Fruit fly (Drosophila melanogaster) whole organism, embryonic: ENCODE measurements around the gene mthl11.

ENCODE experiments used
- CG10209 ChIP-seq: fragments of 200-800 bp; sonication (Bioruptor generic); optimal IDR thresholded peaks from 3 replicates; lab custom pipeline; 2017; ENCODE audit warnings: missing biosample characterization, mild to moderate bottlenecking, missing genetic modification characterization, missing genetic modification reagents
- CG11093 ChIP-seq: fragments of 200-800 bp; sonication (Bioruptor generic); IDR thresholded peaks from 3 replicates; pipeline ENCODE4 v1.3.6; 2022; ENCODE audit warnings: missing biosample characterization, missing genetic modification characterization
- CG12942 ChIP-seq: fragments of 200-800 bp; sonication (Bioruptor generic); optimal IDR thresholded peaks from 3 replicates; lab custom pipeline; 2016; ENCODE audit warnings: missing biosample characterization, missing genetic modification characterization
- CG14441 ChIP-seq: fragments of 200-800 bp; sonication (Bioruptor generic); IDR thresholded peaks from 2 replicates; pipeline ENCODE4 v1.3.6; 2022; ENCODE audit warnings: missing biosample characterization, missing genetic modification characterization
- CG14667 ChIP-seq: fragments of 200-800 bp; sonication (Bioruptor generic); IDR thresholded peaks from 2 replicates; pipeline ENCODE4 v1.3.6; 2022; ENCODE audit warnings: missing biosample characterization, missing genetic modification characterization
- CG16815 ChIP-seq: fragments of 200-800 bp; sonication (Bioruptor generic); optimal IDR thresholded peaks from 3 replicates; lab custom pipeline; 2017; ENCODE audit warnings: missing biosample characterization, mild to moderate bottlenecking, missing genetic modification characterization
- CG18599 ChIP-seq: fragments of 200-800 bp; sonication (Bioruptor generic); optimal IDR thresholded peaks from 3 replicates; lab custom pipeline; 2017; ENCODE audit warnings: missing biosample characterization, missing genetic modification characterization, mild to moderate bottlenecking, moderate library complexity, missing genetic modification reagents
- CG2889 ChIP-seq: fragments of 200-800 bp; sonication (Bioruptor generic); IDR thresholded peaks from 3 replicates; pipeline ENCODE4 v1.3.6; 2022; ENCODE audit warnings: missing biosample characterization, missing genetic modification characterization
- CG32767 ChIP-seq: fragments of 200-800 bp; sonication (Bioruptor generic); IDR thresholded peaks from 2 replicates; pipeline ENCODE4 v1.3.6; 2022; ENCODE audit warnings: missing biosample characterization, missing genetic modification characterization
- CG33557 ChIP-seq: fragments of 200-800 bp; sonication (Bioruptor generic); optimal IDR thresholded peaks from 2 replicates; lab custom pipeline; 2019; ENCODE audit warnings: missing biosample characterization, mild to moderate bottlenecking, missing genetic modification characterization, moderate library complexity
- CG3847 ChIP-seq: fragments of 200-800 bp; sonication (Bioruptor generic); IDR thresholded peaks from 2 replicates; pipeline ENCODE4 v1.3.6; 2022; ENCODE audit warnings: missing biosample characterization, missing genetic modification characterization
- CG6683 ChIP-seq: fragments of 200-800 bp; sonication (Bioruptor generic); optimal IDR thresholded peaks from 2 replicates; lab custom pipeline; 2017; ENCODE audit warnings: missing biosample characterization, mild to moderate bottlenecking, missing genetic modification characterization, missing genetic modification reagents
- CG8290 ChIP-seq, 3 experiments: fragments of 200-800 bp; sonication (Bioruptor generic); optimal IDR thresholded peaks; 2 replicates each; lab custom pipeline; 2016 to 2019; ENCODE audit warnings: missing biosample characterization in 3 of 3, missing genetic modification characterization in 3 of 3, mild to moderate bottlenecking in 2 of 3, moderate library complexity in 1 of 3
- CG9609 ChIP-seq: fragments of 200-800 bp; sonication (Bioruptor generic); optimal IDR thresholded peaks from 3 replicates; lab custom pipeline; 2016; ENCODE audit warnings: missing biosample characterization, missing genetic modification characterization
- CrebB ChIP-seq: fragments of 200-800 bp; sonication (Bioruptor generic); optimal IDR thresholded peaks from 3 replicates; lab custom pipeline; 2018; ENCODE audit warnings: missing biosample characterization, mild to moderate bottlenecking, missing genetic modification characterization
- D19A ChIP-seq: fragments of 200-800 bp; optimal IDR thresholded peaks from 3 replicates; lab custom pipeline; 2019; ENCODE audit warnings: missing biosample characterization, mild to moderate bottlenecking, missing genetic modification characterization, moderate library complexity
- Dek ChIP-seq: fragments of 200-800 bp; sonication (Bioruptor generic); optimal IDR thresholded peaks from 3 replicates; lab custom pipeline; 2019; ENCODE audit warnings: missing biosample characterization, mild to moderate bottlenecking, missing genetic modification characterization, moderate library complexity
- HLH3B ChIP-seq: fragments of 200-800 bp; sonication (Bioruptor generic); IDR thresholded peaks from 2 replicates; pipeline ENCODE4 v1.3.6; 2022; ENCODE audit warnings: missing biosample characterization, missing genetic modification characterization
- Med ChIP-seq: fragments of 200-800 bp; sonication (Bioruptor generic); peaks from one replicate; lab custom pipeline; 2016; ENCODE audit warnings: missing biosample characterization, missing genetic modification characterization, mild to moderate bottlenecking, inconsistent platforms, moderate library complexity
- Nf-YC ChIP-seq: fragments of 200-800 bp; optimal IDR thresholded peaks from 3 replicates; lab custom pipeline; 2019; ENCODE audit warnings: missing biosample characterization, mild to moderate bottlenecking, missing genetic modification characterization, moderate library complexity
- Sry-β ChIP-seq: fragments of 200-800 bp; sonication (Bioruptor generic); optimal IDR thresholded peaks from 2 replicates; lab custom pipeline; 2018; ENCODE audit warnings: missing biosample characterization, mild to moderate bottlenecking, missing genetic modification characterization, moderate library complexity
- abd-A ChIP-seq: fragments of 200-800 bp; sonication (Bioruptor generic); optimal IDR thresholded peaks from 3 replicates; lab custom pipeline; 2019; ENCODE audit warnings: missing biosample characterization, mild to moderate bottlenecking, missing genetic modification characterization, moderate library complexity
- al ChIP-seq: fragments of 200-800 bp; sonication (Bioruptor generic); IDR thresholded peaks from 2 replicates; pipeline ENCODE4 v1.3.6; 2022; ENCODE audit warnings: missing biosample characterization, missing genetic modification characterization
- az2 ChIP-seq: fragments of 200-800 bp; sonication (Bioruptor generic); optimal IDR thresholded peaks from 3 replicates; lab custom pipeline; 2016; ENCODE audit warnings: missing biosample characterization, missing genetic modification characterization
- bbx ChIP-seq: fragments of 200-800 bp; sonication (Bioruptor generic); IDR thresholded peaks from 2 replicates; pipeline ENCODE4 v1.3.6; 2022; ENCODE audit warnings: missing biosample characterization, missing genetic modification characterization; ENCODE audit not compliant: partially characterized antibody
- cg ChIP-seq: fragments of 200-800 bp; sonication (Bioruptor generic); optimal IDR thresholded peaks from 3 replicates; lab custom pipeline; 2019; ENCODE audit warnings: missing biosample characterization, mild to moderate bottlenecking, missing genetic modification characterization, moderate library complexity
- chif ChIP-seq, 2 experiments: fragments of 200-800 bp; sonication (Bioruptor generic); optimal IDR thresholded peaks; 3 replicates each; lab custom pipeline; 2016; ENCODE audit warnings: missing biosample characterization in 2 of 2, missing genetic modification characterization in 2 of 2
- chn ChIP-seq: fragments of 200-800 bp; sonication (Bioruptor generic); optimal IDR thresholded peaks from 2 replicates; lab custom pipeline; 2016; ENCODE audit warnings: missing biosample characterization, missing genetic modification characterization
- corto ChIP-seq: fragments of 200-800 bp; sonication (Bioruptor generic); optimal IDR thresholded peaks from 2 replicates; lab custom pipeline; 2016; ENCODE audit warnings: missing biosample characterization, mild to moderate bottlenecking, missing genetic modification characterization, moderate library complexity
- crc ChIP-seq: fragments of 200-800 bp; sonication (Bioruptor generic); optimal IDR thresholded peaks from 2 replicates; lab custom pipeline; 2016; ENCODE audit warnings: missing biosample characterization, missing genetic modification characterization
- dan ChIP-seq: fragments of 200-800 bp; sonication (Bioruptor generic); IDR thresholded peaks from 2 replicates; pipeline ENCODE4 v1.3.6; 2022; ENCODE audit warnings: missing biosample characterization, missing genetic modification characterization
- fu2 ChIP-seq: fragments of 200-800 bp; sonication (Bioruptor generic); optimal IDR thresholded peaks from 2 replicates; lab custom pipeline; 2016; ENCODE audit warnings: missing biosample characterization, missing genetic modification characterization
- klu ChIP-seq: fragments of 200-800 bp; sonication (Bioruptor generic); IDR thresholded peaks from 2 replicates; pipeline ENCODE4 v1.3.6; 2022; ENCODE audit warnings: missing biosample characterization, missing genetic modification characterization
- kni ChIP-seq: fragments of 200-800 bp; sonication (Bioruptor generic); optimal IDR thresholded peaks from 3 replicates; lab custom pipeline; 2017; ENCODE audit warnings: mild to moderate bottlenecking, missing biosample characterization, missing genetic modification reagents, missing genetic modification characterization
- lov ChIP-seq, 2 experiments: fragments of 200-800 bp in 1 of 2; fragments of >200 bp in 1 of 2; sonication (Bioruptor generic) in 1 of 2; IDR thresholded peaks in 1 of 2; optimal IDR thresholded peaks in 1 of 2; 2 replicates in 1 of 2; 3 replicates in 1 of 2; pipeline versions ENCODE4 v1.3.6 to Lab custom; 2017 to 2022; ENCODE audit warnings: missing biosample characterization in 1 of 2, missing genetic modification characterization in 1 of 2
- nom ChIP-seq: fragments of 200-800 bp; sonication (Bioruptor generic); optimal IDR thresholded peaks from 2 replicates; lab custom pipeline; 2017; ENCODE audit warnings: missing biosample characterization, missing genetic modification characterization, mild to moderate bottlenecking, moderate library complexity, missing genetic modification reagents
- oc ChIP-seq: fragments of 200-800 bp; sonication (Bioruptor generic); optimal IDR thresholded peaks from 2 replicates; lab custom pipeline; 2018; ENCODE audit warnings: missing biosample characterization, mild to moderate bottlenecking, missing genetic modification characterization, moderate library complexity
- pan ChIP-seq, 4 experiments: fragments of >200 bp in 3 of 4; fragments of 200-800 bp in 1 of 4; sonication (Bioruptor generic) in 1 of 4; optimal IDR thresholded peaks in 3 of 4; IDR thresholded peaks in 1 of 4; 2 replicates each; pipeline versions ENCODE4 v1.3.6 to Lab custom; 2017 to 2022; ENCODE audit warnings: missing biosample characterization in 2 of 4, missing genetic modification characterization in 2 of 4, mixed read lengths in 1 of 4
- psq ChIP-seq: fragments of 200-800 bp; sonication (Bioruptor generic); optimal IDR thresholded peaks from 2 replicates; lab custom pipeline; 2017; ENCODE audit warnings: missing biosample characterization, missing genetic modification characterization
- repo ChIP-seq: fragments of 200-800 bp; sonication (Bioruptor generic); optimal IDR thresholded peaks from 2 replicates; lab custom pipeline; 2016; ENCODE audit warnings: missing biosample characterization, missing genetic modification characterization
- shn ChIP-seq: fragments of 200-800 bp; sonication (Bioruptor generic); optimal IDR thresholded peaks from 3 replicates; lab custom pipeline; 2016; ENCODE audit warnings: missing biosample characterization, missing genetic modification characterization
- sr ChIP-seq: fragments of 200-800 bp; sonication (Bioruptor generic); IDR thresholded peaks from 3 replicates; pipeline ENCODE4 v1.3.6; 2022; ENCODE audit warnings: missing biosample characterization, missing genetic modification characterization
- vvl ChIP-seq: fragments of 200-800 bp; sonication (Bioruptor generic); IDR thresholded peaks from 2 replicates; pipeline ENCODE4 v1.3.6; 2022; ENCODE audit warnings: missing biosample characterization, missing genetic modification characterization
- wek ChIP-seq: fragments of 200-800 bp; sonication (Bioruptor generic); optimal IDR thresholded peaks from 3 replicates; lab custom pipeline; 2018; ENCODE audit warnings: missing biosample characterization, mild to moderate bottlenecking, missing genetic modification characterization, moderate library complexity

mthl11 gene

dm6 chr3R:10415923-10416322 lies 15.1 kb downstream of the mthl11 start, which contains the start of gene CG6345 (continued):
- TF ChIP-seq klu (GFP tag; lab: Robert Waterston, UW): no peak
- no peak for TF ChIP-seq al
- TF ChIP-seq CG8290 (GFP tag; optimal IDR thresholded peaks at IDR 0.05; lab: Kevin White, UChicago): peak; percentile 50
- TF ChIP-seq CG8290 (tag; optimal IDR thresholded peaks at IDR 0.05; lab: Kevin White, UChicago): peak; percentile 44 to 82
- TF ChIP-seq CG9609: peak; percentile 69
- TF ChIP-seq psq (GFP tag; lab: Kevin White, UChicago): peak; percentile 26
- no peak for TF ChIP-seq CG2889
- peak; percentile 78 for TF ChIP-seq CG33557 (GFP tag; lab: Kevin White, UChicago)
- TF ChIP-seq kni (GFP tag; lab: Kevin White, UChicago): peak; percentile 76
- peak; percentile 77 to 88 for TF ChIP-seq chif (GFP tag; optimal IDR thresholded peaks at IDR 0.05; lab: Kevin White, UChicago)

DNA sequence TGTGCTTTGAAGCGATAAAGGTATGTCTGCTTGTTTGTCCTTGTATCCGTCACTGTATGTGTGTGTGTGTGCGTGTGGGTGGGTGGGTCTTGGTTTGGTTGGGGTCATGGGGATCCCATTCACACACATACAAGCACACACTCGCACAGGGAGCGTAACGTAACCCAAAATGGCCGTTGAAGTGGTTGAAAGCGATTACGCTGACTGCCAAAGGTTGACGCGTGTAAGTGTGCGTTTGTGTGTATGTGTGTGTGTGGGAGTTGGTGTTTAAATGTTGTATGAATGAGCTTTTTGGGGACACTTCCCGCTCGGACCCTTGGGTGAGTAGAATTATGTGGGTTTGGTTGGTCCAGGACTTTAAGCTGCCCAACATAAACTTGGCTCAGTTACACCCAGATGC lies 20.3 kb downstream of the mthl11 start:
- TF ChIP-seq wek (GFP tag; lab: Kevin White, UChicago): no peak
- no peak for TF ChIP-seq lov (optimal IDR thresholded peaks at IDR 0.05; lab: Kevin White, UChicago)
- TF ChIP-seq lov (GFP tag; IDR thresholded peaks at IDR 0.05; lab: Robert Waterston, UW): no peak
- TF ChIP-seq CG11093 (GFP tag; lab: Robert Waterston, UW): no peak
- no peak for TF ChIP-seq Dek
- no peak for TF ChIP-seq shn
- TF ChIP-seq CG18599 (GFP tag; lab: Kevin White, UChicago): no peak
- TF ChIP-seq bbx (GFP tag; lab: Robert Waterston, UW): no peak
- TF ChIP-seq CG10209 (GFP tag; lab: Kevin White, UChicago): no peak
- no peak for TF ChIP-seq az2 (GFP tag; lab: Kevin White, UChicago)
- no peak for TF ChIP-seq nom
- TF ChIP-seq vvl (GFP tag; lab: Robert Waterston, UW): no peak
- TF ChIP-seq cg (GFP tag; lab: Kevin White, UChicago): peak; percentile 14
- TF ChIP-seq corto: no peak
- TF ChIP-seq dan (GFP tag; lab: Robert Waterston, UW): no peak
- TF ChIP-seq chn: no peak
- peak; percentile 32 for TF ChIP-seq Nf-YC (tag; lab: Kevin White, UChicago)
- no peak for TF ChIP-seq CrebB (tag; lab: Kevin White, UChicago)
- no peak for TF ChIP-seq pan (optimal IDR thresholded peaks at IDR 0.05; lab: Kevin White, UChicago)
- TF ChIP-seq pan (GFP tag; optimal IDR thresholded peaks at IDR 0.05 in 1 of 2, IDR thresholded peaks at IDR 0.05 in 1 of 2): no peak
- TF ChIP-seq abd-A (tag; lab: Kevin White, UChicago): peak; percentile 63
- TF ChIP-seq CG32767: no peak
- no peak for TF ChIP-seq CG6683 (GFP tag; lab: Kevin White, UChicago)
- TF ChIP-seq HLH3B (GFP tag; lab: Robert Waterston, UW): no peak
- TF ChIP-seq oc (tag; lab: Kevin White, UChicago): no peak
- no peak for TF ChIP-seq Sry-β (GFP tag; lab: Kevin White, UChicago)
- no peak for TF ChIP-seq fu2 (GFP tag; lab: Kevin White, UChicago)
- TF ChIP-seq, all 482 proteins: peak for 3

dm6 chr3R:10428324-10428723 lies 27.5 kb downstream of the mthl11 start, which contains the start of gene CG46270:
TSS of gene CG46270 (minus strand) at chr3R:10428424.
- TF ChIP-seq Dek (no peak), CG3847 (GFP tag; lab: Robert Waterston, UW) (no peak), D19A (tag; lab: Kevin White, UChicago) (no peak), sr (GFP tag; lab: Robert Waterston, UW) (no peak), CG16815 (no peak), CG14667 (GFP tag; lab: Robert Waterston, UW) (no peak), crc (GFP tag; lab: Kevin White, UChicago) (no peak), repo (GFP tag; lab: Kevin White, UChicago) (no peak), CG14441 (GFP tag; lab: Robert Waterston, UW) (0 out of 2 replicates have a peak, but pooled peaks have one; percentile 4), CG12942 (GFP tag; lab: Kevin White, UChicago) (no peak), Med (GFP tag; lab: Kevin White, UChicago) (peak; percentile 45)
